Worm (Caenorhabditis elegans): Measurements from ENCODE around the gene ttr-57.

- TF ChIP-seq hnd-1 (tag; optimal IDR thresholded peaks at IDR 0.05) (no peak), ceh-36 (tag; optimal IDR thresholded peaks at IDR 0.05) (no peak), tra-4 (tag; optimal IDR thresholded peaks at IDR 0.05) (no peak), ama-1 (optimal IDR thresholded peaks at IDR 0.05) (no peak)
Observed at ce11 chrV:20561795-20562194, 43.1 kb upstream of the ttr-57 start, which contains the start of gene F26F2.1.

All from whole organism, early embryonic.